Fruit fly (Drosophila melanogaster): Measurements from ENCODE around the gene CG7567.

DNA sequence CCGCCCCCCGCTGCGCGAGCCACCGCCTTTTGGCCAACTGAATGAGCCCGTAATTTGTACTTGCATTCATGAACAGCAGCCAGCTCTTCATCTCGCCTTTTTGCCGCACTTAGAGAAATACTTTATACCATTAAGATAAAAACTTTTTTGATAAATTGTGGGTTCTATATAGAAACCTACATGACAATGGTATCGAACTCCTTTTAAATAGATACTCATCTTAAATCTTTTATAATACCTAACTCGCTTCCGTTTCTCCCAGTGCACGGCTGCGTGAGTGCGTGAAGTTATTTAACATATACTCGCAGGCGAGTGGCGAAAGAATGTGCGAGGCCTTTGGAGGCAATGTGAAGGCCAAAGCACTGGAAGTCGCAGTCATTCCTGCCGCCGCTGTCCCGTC lies 38.0 kb upstream of the CG7567 start:
- TF ChIP-seq CG8478 (optimal IDR thresholded peaks at IDR 0.05): no peak
- TF ChIP-seq bowl (GFP tag; IDR thresholded peaks at IDR 0.05): no peak
- TF ChIP-seq pzg (GFP tag; optimal IDR thresholded peaks at IDR 0.05): no peak
- TF ChIP-seq CG1024 (GFP tag; IDR thresholded peaks at IDR 0.05): 0 out of 2 replicates have a peak, but pooled peaks have one; percentile 10
